Fruit fly (Drosophila melanogaster) ovary, adult (tissue): ENCODE results near the gene UQCR-C1.

Source experiments
- CG17801 ChIP-seq: fragments of 200-800 bp; optimal IDR thresholded peaks from 2 replicates; lab custom pipeline; 2019; ENCODE audit warnings: missing biosample characterization, mild to moderate bottlenecking, missing genetic modification characterization, moderate library complexity; ENCODE audit not compliant: partially characterized antibody

Gene UQCR-C1

dm6 chr3R:14890064-14890709 is at the start of gene UQCR-C1, which contains the start of gene CycC:
Gene UQCR-C1, plus strand, starts transcription at chr3R:14890231.
Gene CycC, minus strand, starts transcription at chr3R:14890205.
- no peak for TF ChIP-seq CG17801 (GFP tag; lab: Kevin White, UChicago)

- no peak for TF ChIP-seq CG17801 (GFP tag; lab: Kevin White, UChicago)
Observed at dm6 chr3R:14844743-14845142, 45.3 kb upstream of the UQCR-C1 start, which contains the start of gene CG3610. Gene CG3610, plus strand, starts transcription at chr3R:14845043.

- no peak for TF ChIP-seq CG17801 (GFP tag; lab: Kevin White, UChicago)
Observed at dm6 chr3R:14846924-14847599, 43.0 kb upstream of the UQCR-C1 start.

- TF ChIP-seq CG17801 (GFP tag; lab: Kevin White, UChicago), result no peak
Observed at dm6 chr3R:14847844-14848243, 42.2 kb upstream of the UQCR-C1 start.

- no peak for TF ChIP-seq CG17801 (GFP tag; lab: Kevin White, UChicago)
Observed at dm6 chr3R:14852610-14853009, 37.4 kb upstream of the UQCR-C1 start.

- TF ChIP-seq CG17801 (GFP tag; lab: Kevin White, UChicago), result peak; percentile 53
Observed at dm6 chr3R:14853767-14854191, 36.3 kb upstream of the UQCR-C1 start.

dm6 chr3R:14864819-14865218 is 25.2 kb upstream of the UQCR-C1 start:
- no peak for TF ChIP-seq CG17801 (GFP tag; lab: Kevin White, UChicago)

dm6 chr3R:14873345-14873744 is 16.7 kb upstream of the UQCR-C1 start:
- TF ChIP-seq CG17801 (GFP tag; lab: Kevin White, UChicago), result no peak

dm6 chr3R:14875274-14875964 is 14.6 kb upstream of the UQCR-C1 start, which contains the start of gene btsz:
Gene btsz, minus strand, starts transcription at chr3R:14875488.
- TF ChIP-seq CG17801 (GFP tag; lab: Kevin White, UChicago), result no peak

- no peak for TF ChIP-seq CG17801 (GFP tag; lab: Kevin White, UChicago)
Observed at dm6 chr3R:14875965-14876331, 14.1 kb upstream of the UQCR-C1 start.

dm6 chr3R:14878145-14878544 is 11.9 kb upstream of the UQCR-C1 start:
- TF ChIP-seq CG17801 (GFP tag; lab: Kevin White, UChicago), result no peak

- peak; percentile 21 for TF ChIP-seq CG17801 (GFP tag; lab: Kevin White, UChicago)
Observed at dm6 chr3R:14879207-14879863, 10.7 kb upstream of the UQCR-C1 start, which contains the start of gene CG3631. Gene CG3631, plus strand, starts transcription at chr3R:14879457.

- no peak for TF ChIP-seq CG17801 (GFP tag; lab: Kevin White, UChicago)
Observed at dm6 chr3R:14880861-14881260, 9.2 kb upstream of the UQCR-C1 start.

dm6 chr3R:14886011-14886534 is 4.0 kb upstream of the UQCR-C1 start, which contains the start of the genes Rrp6, CG33331 and CG33332:
Gene Rrp6, minus strand, starts transcription at chr3R:14886246.
Gene CG33331, plus strand, starts transcription at chr3R:14886456.
Gene CG33332, plus strand, starts transcription at chr3R:14886456.
- peak; percentile 85 for TF ChIP-seq CG17801 (GFP tag; lab: Kevin White, UChicago)
